Worm (Caenorhabditis elegans) whole organism, mixed stage, embryonic: ENCODE results near the gene F23H11.2.

ENCODE experiments used
- M03D4.4 ChIP-seq: sonication (generic microtip); optimal IDR thresholded peaks from 2 replicates; lab custom pipeline; 2017; ENCODE audit warnings: mild to moderate bottlenecking, missing genetic modification characterization, missing compliant biosample characterization
- ces-1 ChIP-seq: fragments of 150-350 bp; optimal IDR thresholded peaks from 2 replicates; lab custom pipeline; 2014; ENCODE audit warnings: missing biosample characterization, missing genetic modification reagents, missing genetic modification characterization
- cnd-1 ChIP-seq: fragments of 200-800 bp; sonication (Bioruptor generic); optimal IDR thresholded peaks from 2 replicates; lab custom pipeline; 2018; ENCODE audit warnings: mild to moderate bottlenecking, missing genetic modification characterization, missing compliant biosample characterization
- elt-1 ChIP-seq: sonication (generic microtip); optimal IDR thresholded peaks from 2 replicates; lab custom pipeline; 2017; ENCODE audit warnings: missing genetic modification characterization, mild to moderate bottlenecking, missing compliant biosample characterization, antibody characterized with exemption, moderate library complexity, borderline replicate concordance; ENCODE audit not compliant: insufficient read depth
- elt-3 ChIP-seq: fragments of 150-350 bp; optimal IDR thresholded peaks from 2 replicates; lab custom pipeline; 2014; ENCODE audit warnings: missing biosample characterization, missing genetic modification characterization
- nhr-12 ChIP-seq: fragments of 150-350 bp; optimal IDR thresholded peaks from 2 replicates; lab custom pipeline; 2014; ENCODE audit warnings: missing biosample characterization, missing genetic modification characterization
- nhr-28 ChIP-seq: fragments of 150-350 bp; optimal IDR thresholded peaks from 2 replicates; lab custom pipeline; 2014; ENCODE audit warnings: missing biosample characterization, missing genetic modification characterization
- nhr-76 ChIP-seq: sonication (generic microtip); optimal IDR thresholded peaks from 2 replicates; lab custom pipeline; 2017; ENCODE audit warnings: missing biosample characterization, missing genetic modification characterization
- pha-4 ChIP-seq: fragments of 150-350 bp; optimal IDR thresholded peaks from 2 replicates; lab custom pipeline; 2018; ENCODE audit warnings: missing biosample characterization, missing genetic modification reagents, missing genetic modification characterization
- snpc-4 ChIP-seq: fragments of 150-350 bp; optimal IDR thresholded peaks from 2 replicates; lab custom pipeline; 2014; ENCODE audit warnings: missing biosample characterization, missing genetic modification characterization
- sptf-1 ChIP-seq: sonication (generic microtip); optimal IDR thresholded peaks from 2 replicates; lab custom pipeline; 2017; ENCODE audit warnings: mild to moderate bottlenecking, missing genetic modification characterization, moderate library complexity, missing compliant biosample characterization
- unc-120 ChIP-seq: sonication (generic microtip); optimal IDR thresholded peaks from 2 replicates; lab custom pipeline; 2017; ENCODE audit warnings: missing genetic modification characterization, missing compliant biosample characterization; ENCODE audit not compliant: poor library complexity, severe bottlenecking
- unc-62 ChIP-seq: fragments of 150-350 bp; optimal IDR thresholded peaks from 2 replicates; lab custom pipeline; 2014; ENCODE audit warnings: missing biosample characterization, missing genetic modification reagents, missing genetic modification characterization
- ztf-11 ChIP-seq: fragments of 150-350 bp; optimal IDR thresholded peaks from 2 replicates; lab custom pipeline; 2014; ENCODE audit warnings: missing biosample characterization, missing genetic modification characterization

- TF ChIP-seq ztf-11 (tag; lab: Kevin White, UChicago) (no peak), nhr-76 (no peak), nhr-12 (tag; lab: Kevin White, UChicago) (no peak), ces-1 (GFP tag; lab: Kevin White, UChicago) (no peak), nhr-28 (no peak), elt-1 (tag; lab: Kevin White, UChicago) (no peak), unc-62 (GFP tag; lab: Kevin White, UChicago) (no peak), pha-4 (tag; lab: Kevin White, UChicago) (no peak), unc-120 (tag; lab: Kevin White, UChicago) (no peak), M03D4.4 (tag; lab: Kevin White, UChicago) (no peak), snpc-4 (tag; lab: Kevin White, UChicago) (no peak), cnd-1 (no peak), sptf-1 (tag; lab: Kevin White, UChicago) (no peak), elt-3 (tag; lab: Kevin White, UChicago) (no peak)
These were observed 35.6 kb upstream of the F23H11.2 start, which contains the start of gene exos-4.2 for ce11 chrIII:859898-860297.
